Fruit fly (Drosophila melanogaster) whole organism, embryonic: Measurements from ENCODE around the gene dnc.
A peak's percentile ranks its signal among the peaks of the same experiment; 100 is the strongest.

ENCODE experiments used
- Asciz ChIP-seq: fragments of 200-800 bp; sonication (Bioruptor generic); optimal IDR thresholded peaks from 2 replicates; lab custom pipeline; 2017; ENCODE audit warnings: missing biosample characterization, mild to moderate bottlenecking, missing genetic modification characterization, missing genetic modification reagents
- CG10274 ChIP-seq: fragments of 200-800 bp; sonication (Bioruptor generic); optimal IDR thresholded peaks from 3 replicates; lab custom pipeline; 2017; ENCODE audit warnings: missing biosample characterization, mild to moderate bottlenecking, missing genetic modification characterization
- CG11456 ChIP-seq: fragments of 200-800 bp; sonication (Bioruptor generic); IDR thresholded peaks from 3 replicates; pipeline ENCODE4 v1.3.6; 2022; ENCODE audit warnings: missing biosample characterization, missing genetic modification characterization
- CG13296 ChIP-seq: fragments of 200-800 bp; sonication (Bioruptor generic); optimal IDR thresholded peaks from 3 replicates; lab custom pipeline; 2018; ENCODE audit warnings: missing biosample characterization, mild to moderate bottlenecking, missing genetic modification characterization
- CG15011 ChIP-seq: fragments of 200-800 bp; sonication (Bioruptor generic); optimal IDR thresholded peaks from 3 replicates; lab custom pipeline; 2018; ENCODE audit warnings: missing biosample characterization, mild to moderate bottlenecking, missing genetic modification characterization
- CG1602 ChIP-seq: fragments of 200-800 bp; sonication (Bioruptor generic); optimal IDR thresholded peaks from 3 replicates; lab custom pipeline; 2016; ENCODE audit warnings: missing biosample characterization, missing genetic modification characterization
- CG16863 ChIP-seq: fragments of 200-800 bp; sonication (Bioruptor generic); optimal IDR thresholded peaks from 3 replicates; lab custom pipeline; 2016; ENCODE audit warnings: missing biosample characterization, missing genetic modification characterization
- CG17359 ChIP-seq: fragments of 200-800 bp; sonication (Bioruptor generic); optimal IDR thresholded peaks from 3 replicates; lab custom pipeline; 2018; ENCODE audit warnings: missing biosample characterization, mild to moderate bottlenecking, missing genetic modification characterization, moderate library complexity
- CG17802 ChIP-seq: fragments of 200-800 bp; sonication (Bioruptor generic); optimal IDR thresholded peaks from 2 replicates; lab custom pipeline; 2018; ENCODE audit warnings: missing biosample characterization, mild to moderate bottlenecking, missing genetic modification characterization, moderate library complexity
- CG17829 ChIP-seq: fragments of 200-800 bp; optimal IDR thresholded peaks from 2 replicates; lab custom pipeline; 2019; ENCODE audit warnings: missing biosample characterization, mild to moderate bottlenecking, missing genetic modification characterization, moderate library complexity
- CG2116 ChIP-seq: fragments of 200-800 bp; sonication (Bioruptor generic); optimal IDR thresholded peaks from 3 replicates; lab custom pipeline; 2018; ENCODE audit warnings: missing biosample characterization, mild to moderate bottlenecking, missing genetic modification characterization
- CG2712 ChIP-seq: fragments of 200-800 bp; optimal IDR thresholded peaks from 3 replicates; lab custom pipeline; 2019; ENCODE audit warnings: missing biosample characterization, mild to moderate bottlenecking, missing genetic modification characterization, moderate library complexity
- CG34224 ChIP-seq: fragments of 200-800 bp; sonication (Bioruptor generic); IDR thresholded peaks from 3 replicates; pipeline ENCODE4 v1.3.6; 2022; ENCODE audit warnings: missing biosample characterization, missing genetic modification characterization; ENCODE audit not compliant: partially characterized antibody
- CG4404 ChIP-seq: fragments of 200-800 bp; sonication (Bioruptor generic); IDR thresholded peaks from 2 replicates; pipeline ENCODE4 v1.3.6; 2022; ENCODE audit warnings: missing biosample characterization, missing genetic modification characterization
- CG6175 ChIP-seq: fragments of 200-800 bp; sonication (Bioruptor generic); IDR thresholded peaks from 3 replicates; pipeline ENCODE4 v1.3.6; 2022; ENCODE audit warnings: missing biosample characterization, missing genetic modification characterization
- CG6254 ChIP-seq: fragments of 200-800 bp; sonication (Bioruptor generic); optimal IDR thresholded peaks from 3 replicates; lab custom pipeline; 2017; ENCODE audit warnings: mild to moderate bottlenecking, missing biosample characterization, missing genetic modification reagents, missing genetic modification characterization
- CG7786 ChIP-seq: fragments of 200-800 bp; sonication (Bioruptor generic); optimal IDR thresholded peaks from 2 replicates; lab custom pipeline; 2016; ENCODE audit warnings: missing biosample characterization, missing genetic modification characterization
- CG7839 ChIP-seq: fragments of 200-800 bp; sonication (Bioruptor generic); optimal IDR thresholded peaks from 3 replicates; lab custom pipeline; 2018; ENCODE audit warnings: missing biosample characterization, mild to moderate bottlenecking, missing genetic modification characterization, moderate library complexity
- CG8765 ChIP-seq: fragments of 200-800 bp; sonication (Bioruptor generic); IDR thresholded peaks from 2 replicates; pipeline ENCODE4 v1.3.6; 2022; ENCODE audit warnings: missing biosample characterization, missing genetic modification characterization
- CG9876 ChIP-seq: fragments of 200-800 bp; sonication (Bioruptor generic); optimal IDR thresholded peaks from 2 replicates; lab custom pipeline; 2016; ENCODE audit warnings: missing biosample characterization, missing genetic modification characterization
- CTCF ChIP-seq: fragments of 200-800 bp; sonication (Bioruptor generic); optimal IDR thresholded peaks from 2 replicates; lab custom pipeline; 2017; ENCODE audit warnings: missing biosample characterization, mild to moderate bottlenecking, missing genetic modification characterization, moderate library complexity
- E2f1 ChIP-seq: fragments of 200-800 bp; sonication (Bioruptor generic); IDR thresholded peaks from 2 replicates; pipeline ENCODE4 v1.3.6; 2022; ENCODE audit warnings: missing biosample characterization, missing genetic modification characterization
- GATAe ChIP-seq: fragments of 200-800 bp; sonication (Bioruptor generic); conservative IDR thresholded peaks from 2 replicates; pipeline ENCODE4 v1.3.6; 2022; ENCODE audit warnings: missing biosample characterization, missing genetic modification characterization
- HLH54F ChIP-seq: fragments of 200-800 bp; sonication (Bioruptor generic); optimal IDR thresholded peaks from 3 replicates; lab custom pipeline; 2016; ENCODE audit warnings: missing biosample characterization, missing genetic modification characterization
- MTF-1 ChIP-seq: fragments of 200-800 bp; sonication (Bioruptor generic); optimal IDR thresholded peaks from 2 replicates; lab custom pipeline; 2018; ENCODE audit warnings: missing biosample characterization, mild to moderate bottlenecking, missing genetic modification characterization, borderline replicate concordance
- Mad ChIP-seq: fragments of 200-800 bp; sonication (Bioruptor generic); optimal IDR thresholded peaks from 2 replicates; lab custom pipeline; 2016; ENCODE audit warnings: missing biosample characterization, missing genetic modification characterization
- Myb ChIP-seq: fragments of 200-800 bp; sonication (Bioruptor generic); optimal IDR thresholded peaks from 2 replicates; lab custom pipeline; 2016; ENCODE audit warnings: missing biosample characterization, missing genetic modification characterization
- TFAM ChIP-seq: fragments of 200-800 bp; sonication (Bioruptor generic); optimal IDR thresholded peaks from 2 replicates; lab custom pipeline; 2017; ENCODE audit warnings: missing biosample characterization, missing genetic modification characterization, inconsistent platforms
- abd-A ChIP-seq: fragments of 200-800 bp; sonication (Bioruptor generic); optimal IDR thresholded peaks from 3 replicates; lab custom pipeline; 2019; ENCODE audit warnings: missing biosample characterization, mild to moderate bottlenecking, missing genetic modification characterization, moderate library complexity
- aop ChIP-seq: fragments of 200-800 bp; sonication (Bioruptor generic); IDR thresholded peaks from 2 replicates; pipeline ENCODE4 v1.3.6; 2022; ENCODE audit warnings: missing biosample characterization, missing genetic modification characterization
- ash1 ChIP-seq: fragments of 200-800 bp; sonication (Bioruptor generic); optimal IDR thresholded peaks from 2 replicates; lab custom pipeline; 2018; ENCODE audit warnings: missing biosample characterization, mild to moderate bottlenecking, missing genetic modification characterization
- cad ChIP-seq: fragments of >200 bp; optimal IDR thresholded peaks from 2 replicates; lab custom pipeline; 2017; ENCODE audit warnings: missing biosample characterization, missing genetic modification characterization
- croc ChIP-seq: fragments of 200-800 bp; sonication (Bioruptor generic); conservative IDR thresholded peaks from 3 replicates; pipeline ENCODE4 v1.3.6; 2022; ENCODE audit warnings: missing biosample characterization, missing genetic modification characterization
- dysf ChIP-seq: fragments of 200-800 bp; sonication (Bioruptor generic); IDR thresholded peaks from 3 replicates; pipeline ENCODE4 v1.3.6; 2022; ENCODE audit warnings: missing biosample characterization, missing genetic modification characterization
- eve ChIP-seq, 2 experiments: fragments of >200 bp; optimal IDR thresholded peaks; 2 replicates each; lab custom pipeline; 2017; ENCODE audit warnings: missing biosample characterization in 2 of 2, missing genetic modification characterization in 2 of 2
- fd102C ChIP-seq: fragments of 200-800 bp; sonication (Bioruptor generic); optimal IDR thresholded peaks from 2 replicates; lab custom pipeline; 2018; ENCODE audit warnings: missing biosample characterization, mild to moderate bottlenecking, missing genetic modification characterization, moderate library complexity
- ind ChIP-seq: fragments of 200-800 bp; sonication (Bioruptor generic); optimal IDR thresholded peaks from 3 replicates; lab custom pipeline; 2016; ENCODE audit warnings: missing biosample characterization, missing genetic modification characterization
- kah ChIP-seq: fragments of 200-800 bp; sonication (Bioruptor generic); optimal IDR thresholded peaks from 2 replicates; lab custom pipeline; 2018; ENCODE audit warnings: missing biosample characterization, mild to moderate bottlenecking, missing genetic modification characterization
- lab ChIP-seq: fragments of 200-800 bp; sonication (Bioruptor generic); optimal IDR thresholded peaks from 3 replicates; lab custom pipeline; 2017; ENCODE audit warnings: missing biosample characterization, missing genetic modification characterization, mild to moderate bottlenecking, moderate library complexity, missing genetic modification reagents
- lmd ChIP-seq: fragments of 200-800 bp; sonication (Bioruptor generic); IDR thresholded peaks from 2 replicates; pipeline ENCODE4 v1.3.6; 2022; ENCODE audit warnings: missing biosample characterization, missing genetic modification characterization
- lola ChIP-seq, 3 experiments: fragments of >200 bp in 2 of 3; fragments of 200-800 bp in 1 of 3; sonication (Bioruptor generic) in 1 of 3; optimal IDR thresholded peaks; 2 replicates each; lab custom pipeline; 2017 to 2019; ENCODE audit warnings: missing biosample characterization in 3 of 3, missing genetic modification characterization in 3 of 3, mild to moderate bottlenecking in 1 of 3, moderate library complexity in 1 of 3
- mld ChIP-seq: fragments of 200-800 bp; sonication (Bioruptor generic); IDR thresholded peaks from 3 replicates; pipeline ENCODE4 v1.3.6; 2022; ENCODE audit warnings: missing biosample characterization, missing genetic modification characterization; ENCODE audit not compliant: partially characterized antibody
- ranshi ChIP-seq: fragments of 200-800 bp; sonication (Bioruptor generic); IDR thresholded peaks from 2 replicates; pipeline ENCODE4 v1.3.6; 2022; ENCODE audit warnings: missing biosample characterization, missing genetic modification characterization
- rib ChIP-seq: fragments of 200-800 bp; sonication (Bioruptor generic); IDR thresholded peaks from 2 replicates; pipeline ENCODE4 v1.3.6; 2022; ENCODE audit warnings: missing biosample characterization, missing genetic modification characterization
- row ChIP-seq: fragments of 200-800 bp; sonication (Bioruptor generic); IDR thresholded peaks from 3 replicates; pipeline ENCODE4 v1.3.6; 2022; ENCODE audit warnings: missing biosample characterization, missing genetic modification characterization
- sob ChIP-seq: fragments of 200-800 bp; sonication (Bioruptor generic); IDR thresholded peaks from 2 replicates; pipeline ENCODE4 v1.3.6; 2022; ENCODE audit warnings: missing biosample characterization, missing genetic modification characterization
- sr ChIP-seq: fragments of 200-800 bp; sonication (Bioruptor generic); IDR thresholded peaks from 3 replicates; pipeline ENCODE4 v1.3.6; 2022; ENCODE audit warnings: missing biosample characterization, missing genetic modification characterization
- tio ChIP-seq: fragments of 200-800 bp; sonication (Bioruptor generic); optimal IDR thresholded peaks from 2 replicates; lab custom pipeline; 2017; ENCODE audit warnings: missing biosample characterization, missing genetic modification characterization, inconsistent platforms
- yki ChIP-seq: fragments of >200 bp; optimal IDR thresholded peaks from 3 replicates; lab custom pipeline; 2018
- zfh1 ChIP-seq: fragments of 200-800 bp; sonication (Bioruptor generic); IDR thresholded peaks from 3 replicates; pipeline ENCODE4 v1.3.6; 2022; ENCODE audit warnings: missing biosample characterization, missing genetic modification characterization

Gene dnc

DNA sequence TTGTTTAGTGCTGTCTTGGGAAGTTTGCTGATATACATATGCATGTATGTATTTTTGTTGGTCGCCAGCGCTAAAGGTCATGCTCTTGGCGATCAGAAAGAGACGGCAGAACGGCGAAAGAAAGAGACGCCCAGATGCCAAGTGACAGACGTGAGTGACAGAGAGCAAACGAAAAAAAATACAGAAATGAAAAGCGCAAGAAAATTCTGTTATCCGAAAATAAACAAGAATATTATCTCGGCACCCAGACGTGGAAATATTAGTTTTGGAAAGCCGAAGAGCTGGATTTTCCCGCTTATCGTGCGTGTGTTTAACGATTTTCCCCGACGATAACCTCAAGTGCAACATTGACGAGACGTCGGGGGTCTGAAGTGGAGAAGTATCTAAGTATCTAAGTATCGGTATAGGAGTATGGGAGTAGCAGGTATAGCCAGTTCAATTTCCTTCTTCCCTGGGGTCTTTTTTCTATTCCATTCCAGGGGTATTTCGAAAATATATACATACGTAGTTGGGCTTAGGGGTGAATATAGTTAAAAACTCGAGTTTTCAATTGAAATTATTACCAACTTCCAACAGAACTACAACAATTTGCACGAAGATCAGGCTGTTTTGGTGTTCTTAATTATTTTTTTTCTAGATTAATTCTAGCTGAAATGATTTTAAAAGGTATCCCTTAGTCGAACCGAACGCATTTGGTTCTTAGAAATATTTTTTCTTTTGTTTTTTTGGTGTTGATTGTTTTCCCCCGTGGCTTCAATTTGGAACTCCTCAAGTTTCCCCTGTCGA, 190.8 kb downstream of the dnc start (continued):
- TF ChIP-seq croc (GFP tag; lab: Robert Waterston, UW) = no peak; the same call in 2 of the 3 replicates
- TF ChIP-seq abd-A (tag; lab: Kevin White, UChicago) = no peak
- TF ChIP-seq CG17359 (tag; lab: Kevin White, UChicago) = peak; percentile 6
- TF ChIP-seq CG2116 (GFP tag; lab: Kevin White, UChicago) = no peak
- peak; percentile 32 for TF ChIP-seq CG7839 (tag; lab: Kevin White, UChicago)
- no peak for TF ChIP-seq CG7786 (GFP tag; lab: Kevin White, UChicago)
- no peak for TF ChIP-seq CG34224
- no peak for TF ChIP-seq CG10274 (GFP tag; lab: Kevin White, UChicago)
- TF ChIP-seq zfh1 (GFP tag; lab: Robert Waterston, UW) = peak; percentile 56; the same call in 1 of the 3 replicates
- TF ChIP-seq sob (GFP tag; lab: Robert Waterston, UW) = no peak
- peak in 1 of 2 experiments; percentile 12 for TF ChIP-seq eve (GFP tag; optimal IDR thresholded peaks at IDR 0.05; lab: Kevin White, UChicago)
- TF ChIP-seq CG13296 (GFP tag; lab: Kevin White, UChicago) = no peak
- TF ChIP-seq Mad = no peak
- TF ChIP-seq CG17829 (tag; lab: Kevin White, UChicago) = no peak
- TF ChIP-seq ind = no peak
- no peak for TF ChIP-seq CG15011 (GFP tag; lab: Kevin White, UChicago)
- no peak for TF ChIP-seq yki
- TF ChIP-seq ranshi (GFP tag; lab: Robert Waterston, UW) = peak; percentile 11; the same call in 1 of the 2 replicates
- no peak for TF ChIP-seq Myb (GFP tag; lab: Kevin White, UChicago)
- no peak for TF ChIP-seq CTCF (GFP tag; lab: Kevin White, UChicago)
- peak; percentile 13; the same call in 1 of the 2 replicates for TF ChIP-seq rib (GFP tag; lab: Robert Waterston, UW)
- no peak for TF ChIP-seq CG11456 (GFP tag; lab: Robert Waterston, UW)
- TF ChIP-seq aop (GFP tag; lab: Robert Waterston, UW) = no peak
- TF ChIP-seq CG6254 (GFP tag; lab: Kevin White, UChicago) = no peak
- peak; percentile 18; the same call in 1 of the 2 replicates for TF ChIP-seq lmd
- TF ChIP-seq CG8765 (GFP tag; lab: Robert Waterston, UW) = peak; percentile 35; the same call in 1 of the 2 replicates
- TF ChIP-seq CG17802 (tag; lab: Kevin White, UChicago) = no peak
- no peak for TF ChIP-seq sr (GFP tag; lab: Robert Waterston, UW)
- TF ChIP-seq fd102C (GFP tag; lab: Kevin White, UChicago) = peak; percentile 47
- TF ChIP-seq CG4404 (GFP tag; lab: Robert Waterston, UW) = peak; percentile 84
- no peak for TF ChIP-seq dysf (GFP tag; lab: Robert Waterston, UW)
- TF ChIP-seq MTF-1 (GFP tag; lab: Kevin White, UChicago) = no peak
- TF ChIP-seq lab = no peak
- peak; percentile 57 for TF ChIP-seq CG16863 (GFP tag; lab: Kevin White, UChicago)
- TF ChIP-seq kah (GFP tag; lab: Kevin White, UChicago) = no peak
- peak; percentile 76 for TF ChIP-seq row (GFP tag; lab: Robert Waterston, UW)
- no peak for TF ChIP-seq CG6175 (GFP tag; lab: Robert Waterston, UW)
- TF ChIP-seq tio (GFP tag; lab: Kevin White, UChicago) = peak; percentile 38
- TF ChIP-seq CG1602 (GFP tag; lab: Kevin White, UChicago) = peak; percentile 60
- no peak for TF ChIP-seq TFAM (GFP tag; lab: Kevin White, UChicago)
- TF ChIP-seq HLH54F = no peak
- TF ChIP-seq GATAe (GFP tag; lab: Robert Waterston, UW) = no peak
- TF ChIP-seq CG9876 (GFP tag; lab: Kevin White, UChicago) = no peak
- no peak for TF ChIP-seq Asciz (GFP tag; lab: Kevin White, UChicago)
- TF ChIP-seq lola (GFP tag; optimal IDR thresholded peaks at IDR 0.05; lab: Kevin White, UChicago) = peak in 1 of 3 experiments; percentile 81
- TF ChIP-seq CG2712 = peak; percentile 77
- TF ChIP-seq cad (GFP tag; lab: Kevin White, UChicago) = no peak
- no peak for TF ChIP-seq E2f1 (GFP tag; lab: Robert Waterston, UW)
- no peak for TF ChIP-seq ash1 (GFP tag; lab: Kevin White, UChicago)
- no peak for TF ChIP-seq mld
